ENCODE assay signal across 7 worm cellular contexts in the genomic region with DNA sequence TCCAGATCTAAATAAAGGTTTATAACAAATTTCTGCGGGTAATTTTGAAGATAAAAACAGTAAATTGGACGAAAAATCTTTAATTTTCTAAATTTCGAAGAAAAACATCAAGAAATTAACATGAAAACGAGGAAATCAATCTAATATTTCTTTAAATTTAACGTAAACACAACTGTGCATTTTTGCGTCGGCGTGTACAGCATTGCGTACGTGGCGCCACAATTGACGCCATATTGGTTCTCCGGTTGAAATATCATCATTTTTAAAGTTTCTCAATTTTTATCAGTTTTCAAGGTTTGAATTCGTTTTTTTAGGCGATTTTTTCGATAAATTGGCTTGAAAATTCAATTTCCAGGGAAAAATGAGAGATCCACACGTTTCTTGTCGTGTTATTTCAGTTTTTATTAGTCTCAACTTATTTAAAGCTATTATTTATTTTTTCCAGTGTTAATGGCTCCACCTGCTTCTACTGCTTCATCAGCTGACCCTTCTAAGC.
TF ChIP-seq lines count a peak whose summit lies in the region.

rpt-6 (plus strand) TSS at position 446 of the 496 bp plus-strand sequence.

TF ChIP-seq in whole organism, L1 larva, 84 proteins besides CTCF, POLR2A, EP300 and RAD21 (continues in another document):
- peak; percentile 71 for TF ChIP-seq rnt-1 (tag; optimal IDR thresholded peaks at IDR 0.05; lab: Kevin White, UChicago)
- peak; percentile 33 for TF ChIP-seq snpc-4 (tag; optimal IDR thresholded peaks at IDR 0.05; lab: Kevin White, UChicago)
- TF ChIP-seq tbx-2 (tag; optimal IDR thresholded peaks at IDR 0.05; lab: Kevin White, UChicago) = peak; percentile 60
- peak; percentile 48 for TF ChIP-seq dsc-1 (tag; optimal IDR thresholded peaks at IDR 0.05; lab: Kevin White, UChicago)
- TF ChIP-seq lin-15B (tag; optimal IDR thresholded peaks at IDR 0.05; lab: Kevin White, UChicago) = peak; percentile 18
- peak; percentile 60 for TF ChIP-seq xbp-1 (tag; optimal IDR thresholded peaks at IDR 0.05; lab: Kevin White, UChicago)
- TF ChIP-seq ceh-90 (tag; optimal IDR thresholded peaks at IDR 0.05; lab: Kevin White, UChicago) = peak; percentile 54
- peak; percentile 46 for TF ChIP-seq jun-1 (tag; optimal IDR thresholded peaks at IDR 0.05; lab: Kevin White, UChicago)
- peak; percentile 60 for TF ChIP-seq nhr-47 (tag; optimal IDR thresholded peaks at IDR 0.05; lab: Kevin White, UChicago)
- peak; percentile 96 for TF ChIP-seq skn-1 (tag; optimal IDR thresholded peaks at IDR 0.05; lab: Kevin White, UChicago)
- peak; percentile 68 to 80 for TF ChIP-seq efl-1 (optimal IDR thresholded peaks at IDR 0.05; lab: Kevin White, UChicago)
- peak; percentile 78 to 97 for TF ChIP-seq efl-1 (GFP tag; optimal IDR thresholded peaks at IDR 0.05 in 1 of 2; lab: Kevin White, UChicago)

TF ChIP-seq in whole organism, L2 larva, 48 proteins besides CTCF, POLR2A, EP300 and RAD21 (continues in another document):
- peak; percentile 8 for TF ChIP-seq nhr-25 (tag; optimal IDR thresholded peaks at IDR 0.05; lab: Kevin White, UChicago)
- TF ChIP-seq nhr-21 (tag; optimal IDR thresholded peaks at IDR 0.05; lab: Kevin White, UChicago) = no peak
- TF ChIP-seq mbf-1 (tag; optimal IDR thresholded peaks at IDR 0.05; lab: Kevin White, UChicago) = no peak
- no peak for TF ChIP-seq Y55F3AM.14 (GFP tag; optimal IDR thresholded peaks at IDR 0.05; lab: Kevin White, UChicago)
- TF ChIP-seq sem-4 (tag; optimal IDR thresholded peaks at IDR 0.05; lab: Kevin White, UChicago) = no peak
- TF ChIP-seq fos-1 (tag; optimal IDR thresholded peaks at IDR 0.05; lab: Kevin White, UChicago) = no peak
- no peak for TF ChIP-seq lin-11 (tag; optimal IDR thresholded peaks at IDR 0.05; lab: Kevin White, UChicago)
- no peak for TF ChIP-seq peb-1 (tag; optimal IDR thresholded peaks at IDR 0.05; lab: Kevin White, UChicago)
- no peak for TF ChIP-seq elt-1 (tag; optimal IDR thresholded peaks at IDR 0.05; lab: Kevin White, UChicago)
- no peak for TF ChIP-seq blmp-1 (tag; optimal IDR thresholded peaks at IDR 0.05; lab: Kevin White, UChicago; ENCODE audit: insufficient read depth)
- TF ChIP-seq unc-62 (GFP tag; optimal IDR thresholded peaks at IDR 0.05; lab: Kevin White, UChicago) = no peak
- TF ChIP-seq nhr-77 (tag; optimal IDR thresholded peaks at IDR 0.05; lab: Kevin White, UChicago) = no peak
- no peak for TF ChIP-seq lin-39 (tag; optimal IDR thresholded peaks at IDR 0.05; lab: Kevin White, UChicago)

TF ChIP-seq in whole organism, L3 larva, 47 proteins besides CTCF, POLR2A, EP300 and RAD21 (continues in another document):
- TF ChIP-seq jun-1 (tag; optimal IDR thresholded peaks at IDR 0.05; lab: Kevin White, UChicago) = peak; percentile 22
- no peak for TF ChIP-seq nhr-11 (tag; optimal IDR thresholded peaks at IDR 0.05; lab: Kevin White, UChicago)
- TF ChIP-seq eor-1 (tag; optimal IDR thresholded peaks at IDR 0.05; lab: Kevin White, UChicago) = no peak
- TF ChIP-seq elt-2 (tag; optimal IDR thresholded peaks at IDR 0.05; lab: Kevin White, UChicago) = peak; percentile 1
- TF ChIP-seq lin-15B (tag; optimal IDR thresholded peaks at IDR 0.05; lab: Kevin White, UChicago) = peak; percentile 63
- TF ChIP-seq ceh-16 (tag; optimal IDR thresholded peaks at IDR 0.05; lab: Kevin White, UChicago) = no peak
- peak; percentile 34 for TF ChIP-seq ama-1 (optimal IDR thresholded peaks at IDR 0.05; lab: Kevin White, UChicago)
- TF ChIP-seq nfya-1 (tag; optimal IDR thresholded peaks at IDR 0.05; lab: Kevin White, UChicago; ENCODE audit: insufficient read depth) = peak; percentile 62
- peak; percentile 50 for TF ChIP-seq pha-4 (tag; optimal IDR thresholded peaks at IDR 0.05; lab: Kevin White, UChicago)
- peak; percentile 53 for TF ChIP-seq nhr-23 (tag; optimal IDR thresholded peaks at IDR 0.05; lab: Kevin White, UChicago)
- TF ChIP-seq unc-62 (GFP tag; optimal IDR thresholded peaks at IDR 0.05; lab: Kevin White, UChicago) = no peak
- TF ChIP-seq nhr-28 (tag; optimal IDR thresholded peaks at IDR 0.05; lab: Kevin White, UChicago) = no peak
- no peak for TF ChIP-seq elt-1 (tag; optimal IDR thresholded peaks at IDR 0.05; lab: Kevin White, UChicago)

TF ChIP-seq in whole organism, L4 larva, 104 proteins besides CTCF, POLR2A, EP300 and RAD21 (continues in another document):
- TF ChIP-seq dve-1 (tag; optimal IDR thresholded peaks at IDR 0.05; lab: Kevin White, UChicago; ENCODE audit: insufficient read depth) = peak; percentile 35
- TF ChIP-seq lsy-2 (tag; optimal IDR thresholded peaks at IDR 0.05; lab: Kevin White, UChicago) = peak in 1 of 2 experiments; percentile 69
- peak; percentile 27; the same call in 1 of the 2 replicates for TF ChIP-seq T26A8.4 (GFP tag; IDR thresholded peaks at IDR 0.05; lab: Robert Waterston, UW)
- no peak for TF ChIP-seq nhr-10 (tag; optimal IDR thresholded peaks at IDR 0.05; lab: Kevin White, UChicago)
- TF ChIP-seq hif-1 (tag; optimal IDR thresholded peaks at IDR 0.05; lab: Kevin White, UChicago) = no peak
- TF ChIP-seq nhr-237 (tag; optimal IDR thresholded peaks at IDR 0.05; lab: Kevin White, UChicago) = no peak
- TF ChIP-seq unc-130 (GFP tag; optimal IDR thresholded peaks at IDR 0.05; lab: Kevin White, UChicago) = no peak
- TF ChIP-seq zfp-3 (GFP tag; conservative IDR thresholded peaks at IDR 0.05; lab: Robert Waterston, UW) = no peak
- no peak for TF ChIP-seq lir-3 (tag; optimal IDR thresholded peaks at IDR 0.05; lab: Kevin White, UChicago)
- peak; percentile 89 for TF ChIP-seq mes-2 (tag; optimal IDR thresholded peaks at IDR 0.05; lab: Kevin White, UChicago; ENCODE audit: poor library complexity, severe bottlenecking)
- peak; percentile 66 for TF ChIP-seq aha-1 (tag; lab: Kevin White, UChicago)

TF ChIP-seq in whole organism, late embryonic, 69 proteins besides CTCF, POLR2A, EP300 and RAD21:
- peak; percentile 36 for TF ChIP-seq nfya-1 (tag; optimal IDR thresholded peaks at IDR 0.05; lab: Kevin White, UChicago)
- no peak for TF ChIP-seq Y22D7AL.16 (tag; optimal IDR thresholded peaks at IDR 0.05; lab: Kevin White, UChicago)
- TF ChIP-seq K09A11.1 (tag; optimal IDR thresholded peaks at IDR 0.05; lab: Kevin White, UChicago; ENCODE audit: insufficient read depth) = peak; percentile 30

TF ChIP-seq in whole organism, mixed stage, embryonic, 35 proteins besides CTCF, POLR2A, EP300 and RAD21:
- TF ChIP-seq unc-120 (tag; optimal IDR thresholded peaks at IDR 0.05; lab: Kevin White, UChicago; ENCODE audit: poor library complexity, severe bottlenecking) = no peak
- peak; percentile 3 for TF ChIP-seq nhr-2 (tag; optimal IDR thresholded peaks at IDR 0.05; lab: Kevin White, UChicago)
- TF ChIP-seq sem-2 (GFP tag; optimal IDR thresholded peaks at IDR 0.05; lab: Kevin White, UChicago) = no peak
- peak; percentile 44 for TF ChIP-seq lsy-2 (tag; optimal IDR thresholded peaks at IDR 0.05; lab: Kevin White, UChicago)
- TF ChIP-seq ham-2 (GFP tag; optimal IDR thresholded peaks at IDR 0.05; lab: Kevin White, UChicago) = no peak
- peak; percentile 30 for TF ChIP-seq pha-4 (tag; optimal IDR thresholded peaks at IDR 0.05; lab: Kevin White, UChicago)
- peak; percentile 94 for TF ChIP-seq hlh-1 (tag; optimal IDR thresholded peaks at IDR 0.05; lab: Kevin White, UChicago)
- no peak for TF ChIP-seq nhr-237 (tag; optimal IDR thresholded peaks at IDR 0.05; lab: Kevin White, UChicago)
- no peak for TF ChIP-seq mab-5 (tag; optimal IDR thresholded peaks at IDR 0.05; lab: Kevin White, UChicago)
- TF ChIP-seq nhr-28 (tag; optimal IDR thresholded peaks at IDR 0.05; lab: Kevin White, UChicago) = no peak
- peak; percentile 4 for TF ChIP-seq sptf-1 (tag; optimal IDR thresholded peaks at IDR 0.05; lab: Kevin White, UChicago)
- TF ChIP-seq lin-13 (tag; optimal IDR thresholded peaks at IDR 0.05; lab: Kevin White, UChicago) = peak; percentile 60
- TF ChIP-seq snpc-4 (tag; optimal IDR thresholded peaks at IDR 0.05; lab: Kevin White, UChicago) = no peak
- TF ChIP-seq mep-1 (tag; optimal IDR thresholded peaks at IDR 0.05; lab: Kevin White, UChicago) = peak; percentile 26
- no peak for TF ChIP-seq zip-8 (tag; optimal IDR thresholded peaks at IDR 0.05; lab: Kevin White, UChicago)
- peak; percentile 40 for TF ChIP-seq ces-1 (GFP tag; optimal IDR thresholded peaks at IDR 0.05; lab: Kevin White, UChicago)

TF ChIP-seq in whole organism, young adult, 124 proteins besides CTCF, POLR2A, EP300 and RAD21 (continues in another document):
- no peak for TF ChIP-seq ztf-3 (GFP tag; optimal IDR thresholded peaks at IDR 0.05; lab: Kevin White, UChicago)
- TF ChIP-seq lin-54 (GFP tag; optimal IDR thresholded peaks at IDR 0.05; lab: Kevin White, UChicago) = peak; percentile 68
- peak; percentile 5 for TF ChIP-seq snpc-4 (GFP tag; optimal IDR thresholded peaks at IDR 0.05; lab: Kevin White, UChicago)
- no peak for TF ChIP-seq snpc-4 (tag; optimal IDR thresholded peaks at IDR 0.05; lab: Kevin White, UChicago)
- TF ChIP-seq xnd-1 (tag; optimal IDR thresholded peaks at IDR 0.05; lab: Kevin White, UChicago) = no peak
- TF ChIP-seq ceh-100 (GFP tag; IDR thresholded peaks at IDR 0.05; lab: Robert Waterston, UW) = peak; percentile 26; the same call in 1 of the 2 replicates
- no peak for TF ChIP-seq gei-17 (GFP tag; optimal IDR thresholded peaks at IDR 0.05; lab: Kevin White, UChicago)
- peak; percentile 63 for TF ChIP-seq mcd-1 (GFP tag; IDR thresholded peaks at IDR 0.05; lab: Robert Waterston, UW)
- TF ChIP-seq snpc-1.1 (tag; optimal IDR thresholded peaks at IDR 0.05; lab: Kevin White, UChicago; ENCODE audit: insufficient read depth) = peak; percentile 21
- peak in 1 of 3 experiments; percentile 45 for TF ChIP-seq lin-35 (GFP tag; optimal IDR thresholded peaks at IDR 0.05; lab: Kevin White, UChicago)
- TF ChIP-seq madf-6 (GFP tag; IDR thresholded peaks at IDR 0.05; lab: Robert Waterston, UW) = peak; percentile 76
- TF ChIP-seq nfyb-1 (GFP tag; IDR thresholded peaks at IDR 0.05; lab: Robert Waterston, UW) = 0 out of 2 replicates have a peak, but pooled peaks have one; percentile 9
- TF ChIP-seq F33H1.4 (GFP tag; IDR thresholded peaks at IDR 0.05; lab: Robert Waterston, UW) = 0 out of 2 replicates have a peak, but pooled peaks have one; percentile 28
- peak; percentile 10 for TF ChIP-seq lsl-1 (GFP tag; optimal IDR thresholded peaks at IDR 0.05; lab: Kevin White, UChicago)
- no peak for TF ChIP-seq cebp-1 (GFP tag; IDR thresholded peaks at IDR 0.05; lab: Robert Waterston, UW)
- TF ChIP-seq cebp-1 (tag; optimal IDR thresholded peaks at IDR 0.05; lab: Kevin White, UChicago) = peak; percentile 30
- TF ChIP-seq aptf-3 (GFP tag; IDR thresholded peaks at IDR 0.05; lab: Robert Waterston, UW) = no peak
- TF ChIP-seq F23B12.7 (tag; optimal IDR thresholded peaks at IDR 0.05; lab: Kevin White, UChicago; ENCODE audit: insufficient read depth) = peak; percentile 44
- TF ChIP-seq zfh-2 (GFP tag; conservative IDR thresholded peaks at IDR 0.05; lab: Robert Waterston, UW) = no peak
- peak; percentile 50 for TF ChIP-seq snpc-3.4 (tag; optimal IDR thresholded peaks at IDR 0.05; lab: Kevin White, UChicago)
- no peak for TF ChIP-seq lsy-27 (tag; optimal IDR thresholded peaks at IDR 0.05; lab: Kevin White, UChicago; ENCODE audit: borderline replicate concordance, insufficient read depth)
- TF ChIP-seq F57C9.4 (tag; optimal IDR thresholded peaks at IDR 0.05; lab: Kevin White, UChicago) = no peak
- TF ChIP-seq nfya-1 (tag; optimal IDR thresholded peaks at IDR 0.05; lab: Kevin White, UChicago; ENCODE audit: borderline replicate concordance, insufficient read depth) = no peak
